Worm (Caenorhabditis elegans) whole organism, L2 larva: ENCODE results near the gene C53D6.11.

Source experiments
- C34F6.9 ChIP-seq: fragments of 150-350 bp; optimal IDR thresholded peaks from 2 replicates; lab custom pipeline; 2014; ENCODE audit warnings: missing biosample characterization, missing genetic modification characterization
- F13H6.1 ChIP-seq: sonication (generic microtip); optimal IDR thresholded peaks from 2 replicates; lab custom pipeline; 2016; ENCODE audit warnings: missing genetic modification characterization, missing compliant biosample characterization
- R02D3.7 ChIP-seq: fragments of 150-350 bp; optimal IDR thresholded peaks from 2 replicates; lab custom pipeline; 2014; ENCODE audit warnings: missing biosample characterization, missing genetic modification characterization
- Y55F3AM.14 ChIP-seq: fragments of 200-800 bp; sonication (Bioruptor generic); optimal IDR thresholded peaks from 2 replicates; lab custom pipeline; 2018; ENCODE audit warnings: mild to moderate bottlenecking, missing genetic modification characterization, missing compliant biosample characterization
- ZK546.5 ChIP-seq: sonication (generic microtip); optimal IDR thresholded peaks from 2 replicates; lab custom pipeline; 2017; ENCODE audit warnings: missing biosample characterization, missing genetic modification characterization
- alr-1 ChIP-seq: fragments of 150-350 bp; optimal IDR thresholded peaks from 2 replicates; lab custom pipeline; 2014; ENCODE audit warnings: missing biosample characterization, missing genetic modification characterization
- aly-2 ChIP-seq: fragments of 150-350 bp; optimal IDR thresholded peaks from 2 replicates; lab custom pipeline; 2014; ENCODE audit warnings: missing biosample characterization, missing genetic modification characterization
- ama-1 ChIP-seq: fragments of 150-350 bp; optimal IDR thresholded peaks from 2 replicates; lab custom pipeline; 2018; ENCODE audit warnings: inconsistent platforms
- ceh-16 ChIP-seq: fragments of 150-350 bp; optimal IDR thresholded peaks from 2 replicates; lab custom pipeline; 2014; ENCODE audit warnings: missing biosample characterization, missing genetic modification characterization
- ceh-82 ChIP-seq: fragments of 150-350 bp; optimal IDR thresholded peaks from 2 replicates; lab custom pipeline; 2014; ENCODE audit warnings: missing biosample characterization, missing genetic modification characterization
- crh-2 ChIP-seq: sonication (generic microtip); optimal IDR thresholded peaks from 2 replicates; lab custom pipeline; 2017; ENCODE audit warnings: missing biosample characterization, missing genetic modification characterization
- dmd-4 ChIP-seq: sonication (generic microtip); optimal IDR thresholded peaks from 2 replicates; lab custom pipeline; 2017; ENCODE audit warnings: missing biosample characterization, missing genetic modification characterization
- egl-27 ChIP-seq: sonication (generic microtip); optimal IDR thresholded peaks from 3 replicates; lab custom pipeline; 2017; ENCODE audit warnings: missing biosample characterization, missing genetic modification reagents, missing genetic modification characterization
- elt-1 ChIP-seq: fragments of 150-350 bp; optimal IDR thresholded peaks from 2 replicates; lab custom pipeline; 2014; ENCODE audit warnings: missing biosample characterization, missing genetic modification characterization
- fos-1 ChIP-seq: fragments of 150-350 bp; optimal IDR thresholded peaks from 2 replicates; lab custom pipeline; 2014; ENCODE audit warnings: missing biosample characterization, missing genetic modification characterization
- gmeb-1 ChIP-seq: fragments of 150-350 bp; optimal IDR thresholded peaks from 2 replicates; lab custom pipeline; 2014; ENCODE audit warnings: missing biosample characterization, missing genetic modification characterization
- lsy-2 ChIP-seq, 2 experiments: fragments of 150-350 bp in 1 of 2; sonication (generic microtip) in 1 of 2; optimal IDR thresholded peaks; 2 replicates each; lab custom pipeline; 2014 to 2017; ENCODE audit warnings: missing biosample characterization in 2 of 2, missing genetic modification characterization in 2 of 2
- mab-5 ChIP-seq: fragments of 150-350 bp; optimal IDR thresholded peaks from 2 replicates; lab custom pipeline; 2014; ENCODE audit warnings: missing biosample characterization, missing genetic modification characterization
- nhr-10 ChIP-seq: sonication (generic microtip); optimal IDR thresholded peaks from 2 replicates; lab custom pipeline; 2017; ENCODE audit warnings: missing biosample characterization, missing genetic modification characterization
- nhr-11 ChIP-seq: fragments of 150-350 bp; optimal IDR thresholded peaks from 2 replicates; lab custom pipeline; 2014; ENCODE audit warnings: missing biosample characterization, missing genetic modification characterization
- nhr-12 ChIP-seq: fragments of 150-350 bp; optimal IDR thresholded peaks from 2 replicates; lab custom pipeline; 2014; ENCODE audit warnings: missing biosample characterization, missing genetic modification characterization
- nhr-129 ChIP-seq: fragments of 150-350 bp; optimal IDR thresholded peaks from 2 replicates; lab custom pipeline; 2014; ENCODE audit warnings: missing biosample characterization, missing genetic modification characterization
- nhr-23 ChIP-seq: fragments of 150-350 bp; optimal IDR thresholded peaks from 2 replicates; lab custom pipeline; 2014; ENCODE audit warnings: missing biosample characterization, missing genetic modification reagents, missing genetic modification characterization
- nhr-237 ChIP-seq: fragments of 150-350 bp; optimal IDR thresholded peaks from 2 replicates; lab custom pipeline; 2014; ENCODE audit warnings: missing biosample characterization, missing genetic modification characterization
- nhr-6 ChIP-seq: fragments of 150-350 bp; optimal IDR thresholded peaks from 2 replicates; lab custom pipeline; 2014; ENCODE audit warnings: missing biosample characterization, missing genetic modification characterization
- nhr-77 ChIP-seq: fragments of 150-350 bp; optimal IDR thresholded peaks from 2 replicates; lab custom pipeline; 2014; ENCODE audit warnings: missing biosample characterization, missing genetic modification characterization
- sem-4 ChIP-seq: fragments of 150-350 bp; optimal IDR thresholded peaks from 2 replicates; lab custom pipeline; 2014; ENCODE audit warnings: missing biosample characterization, missing genetic modification reagents, missing genetic modification characterization
- sma-3 ChIP-seq: sonication (generic microtip); optimal IDR thresholded peaks from 2 replicates; lab custom pipeline; 2016; ENCODE audit warnings: missing genetic modification reagents, missing genetic modification characterization, missing compliant biosample characterization
- sma-9 ChIP-seq, 2 experiments: fragments of 150-350 bp in 1 of 2; sonication (generic microtip) in 1 of 2; optimal IDR thresholded peaks; 2 replicates each; lab custom pipeline; 2014 to 2016; ENCODE audit warnings: missing genetic modification characterization in 2 of 2, mild to moderate bottlenecking in 1 of 2, missing biosample characterization in 1 of 2, missing compliant biosample characterization in 1 of 2, missing genetic modification reagents in 1 of 2, moderate library complexity in 1 of 2
- snpc-4 ChIP-seq: fragments of 150-350 bp; optimal IDR thresholded peaks from 2 replicates; lab custom pipeline; 2014; ENCODE audit warnings: missing biosample characterization, missing genetic modification characterization
- unc-39 ChIP-seq: fragments of 150-350 bp; optimal IDR thresholded peaks from 2 replicates; lab custom pipeline; 2014; ENCODE audit warnings: missing biosample characterization, missing genetic modification characterization
- zag-1 ChIP-seq: fragments of 150-350 bp; optimal IDR thresholded peaks from 2 replicates; lab custom pipeline; 2014; ENCODE audit warnings: missing biosample characterization, missing genetic modification characterization
- ztf-1 ChIP-seq: fragments of 200-800 bp; sonication (Bioruptor generic); conservative IDR thresholded peaks from 2 replicates; pipeline ENCODE4 v1.3.6; 2022; ENCODE audit warnings: missing genetic modification characterization, missing compliant biosample characterization

The C53D6.11 gene

DNA sequence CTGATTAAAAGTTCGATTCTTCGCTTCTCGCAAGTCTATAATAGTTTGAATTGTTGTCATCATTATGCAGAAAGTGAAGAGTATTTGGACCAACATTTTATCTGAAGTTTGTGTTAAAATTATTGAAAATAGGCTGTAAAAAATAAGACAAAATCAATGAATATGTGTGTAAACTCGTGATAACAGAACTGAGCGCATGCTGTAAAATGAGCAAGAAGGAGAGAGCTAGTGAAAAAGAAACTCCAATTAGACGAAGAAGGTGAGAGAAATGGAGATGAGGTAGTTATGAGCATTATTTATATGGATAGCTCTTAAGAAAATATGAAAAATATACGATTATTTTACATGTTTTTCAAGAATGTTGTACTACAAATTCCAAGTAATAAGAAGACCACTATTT is 10.5 kb downstream of the C53D6.11 start, which contains the start of gene C53D6.4:
Gene C53D6.4 (minus strand): TSS at position 101 of the 400 bp plus-strand sequence.
- TF ChIP-seq nhr-10 (tag; lab: Kevin White, UChicago) (no peak), ceh-82 (tag; lab: Kevin White, UChicago) (no peak), unc-39 (tag; lab: Kevin White, UChicago) (no peak), nhr-6 (tag; lab: Kevin White, UChicago) (no peak), elt-1 (tag; lab: Kevin White, UChicago) (no peak)

ce11 chrIV:9021245-9021779 is 10.9 kb downstream of the C53D6.11 start:
- TF ChIP-seq nhr-77 (tag; lab: Kevin White, UChicago): no peak
- no peak for TF ChIP-seq nhr-10 (tag; lab: Kevin White, UChicago)
- no peak for TF ChIP-seq mab-5 (tag; lab: Kevin White, UChicago)
- TF ChIP-seq C34F6.9: peak; percentile 34

DNA sequence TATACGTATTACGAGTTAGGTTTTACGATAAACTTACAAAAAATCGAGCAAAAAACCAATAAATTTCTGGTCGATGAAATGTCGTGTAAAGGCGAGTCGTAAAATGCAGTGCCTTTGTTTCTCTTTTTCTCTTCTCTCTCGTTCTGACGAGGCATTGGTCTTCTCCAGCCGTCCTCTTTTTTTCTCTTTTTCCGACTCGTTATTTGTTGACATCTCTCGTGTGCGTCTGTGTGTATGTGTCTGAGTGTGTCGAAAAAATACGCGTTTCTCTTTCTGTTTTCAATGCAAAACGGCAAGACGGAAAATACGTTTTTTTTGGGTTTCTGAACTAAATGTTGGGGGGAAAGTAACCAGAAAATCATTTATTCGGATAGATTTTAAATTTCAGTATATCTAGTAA is 22.2 kb downstream of the C53D6.11 start, which contains the start of gene C53D6.6:
Gene C53D6.6 (minus strand): TSS at position 118 of the 400 bp plus-strand sequence.
- TF ChIP-seq C34F6.9 (peak; percentile 43), mab-5 (tag; lab: Kevin White, UChicago) (no peak), fos-1 (tag; lab: Kevin White, UChicago) (peak; percentile 45), nhr-129 (peak; percentile 66)

ce11 chrIV:9034340-9034739 is 24.0 kb downstream of the C53D6.11 start, which contains the start of gene C53D6.10:
C53D6.10 (minus strand) TSS chrIV:9034440.
- no peak for TF ChIP-seq snpc-4
- TF ChIP-seq alr-1 (tag; lab: Kevin White, UChicago): no peak
- no peak for TF ChIP-seq unc-39 (tag; lab: Kevin White, UChicago)
- TF ChIP-seq ZK546.5 (tag; lab: Kevin White, UChicago): no peak
- TF ChIP-seq zag-1 (tag; lab: Kevin White, UChicago): no peak
- no peak for TF ChIP-seq Y55F3AM.14 (GFP tag; lab: Kevin White, UChicago)
- TF ChIP-seq, all 48 proteins: peak for 0

DNA sequence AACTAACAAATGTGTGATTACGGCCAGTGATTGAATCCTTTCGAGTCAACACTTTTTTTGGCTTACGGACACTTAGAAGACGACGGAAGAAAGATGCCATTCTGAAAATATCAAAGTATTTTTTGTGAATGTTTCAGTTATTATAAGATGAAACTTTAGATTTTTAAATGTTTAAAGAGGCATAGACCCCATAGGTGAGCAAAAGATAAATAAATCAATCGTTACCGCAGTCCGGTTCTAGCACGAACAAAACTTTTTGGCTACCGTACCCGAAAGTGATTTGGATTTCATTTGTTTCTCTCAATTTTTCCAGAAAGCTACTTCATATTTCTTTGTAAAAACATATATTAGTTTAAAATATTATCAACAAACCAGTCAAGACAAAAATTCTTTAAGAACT is 26.7 kb downstream of the C53D6.11 start, which contains the start of gene C53D6.7:
Gene C53D6.7 (minus strand): TSS at position 101 of the 400 bp plus-strand sequence.
- no peak for TF ChIP-seq crh-2 (tag; lab: Kevin White, UChicago)
- TF ChIP-seq ztf-1 (GFP tag; lab: Robert Waterston, UW): no peak
- no peak for TF ChIP-seq snpc-4
- TF ChIP-seq fos-1 (tag; lab: Kevin White, UChicago): no peak
- TF ChIP-seq ceh-16 (tag; lab: Kevin White, UChicago): no peak
- no peak for TF ChIP-seq mab-5 (tag; lab: Kevin White, UChicago)
- TF ChIP-seq unc-39 (tag; lab: Kevin White, UChicago): no peak
- TF ChIP-seq gmeb-1 (tag; lab: Kevin White, UChicago): no peak
- TF ChIP-seq sma-3 (GFP tag; lab: Kevin White, UChicago): no peak
- TF ChIP-seq ZK546.5 (tag; lab: Kevin White, UChicago): no peak
- TF ChIP-seq nhr-23: no peak
- no peak for TF ChIP-seq sem-4

- TF ChIP-seq F13H6.1 (tag; lab: Kevin White, UChicago) (peak; percentile 4), nhr-237 (no peak)
These were observed 30.0 kb downstream of the C53D6.11 start, which contains the start of gene Y73F4A.3 for ce11 chrIV:9040393-9040792. Y73F4A.3 (minus strand) TSS chrIV:9040493.

DNA sequence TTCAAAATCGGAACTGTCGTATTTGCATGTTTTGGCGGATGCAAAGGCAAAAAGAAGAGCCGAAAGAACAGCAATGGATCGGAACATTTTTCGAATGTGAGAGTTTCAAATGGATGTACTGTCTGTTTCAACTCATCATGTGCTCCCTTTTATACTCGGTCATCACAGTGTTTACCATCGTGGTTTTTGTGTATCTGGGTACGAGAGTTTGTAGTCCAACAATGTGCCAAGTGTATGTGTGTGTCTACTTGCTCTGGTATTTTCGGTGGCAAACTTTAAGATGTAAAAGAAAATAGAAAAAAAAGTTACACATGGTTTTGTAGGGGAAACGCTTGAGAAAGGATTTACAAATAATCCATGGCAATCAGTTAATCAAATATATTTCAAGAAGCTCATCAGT is 32.8 kb downstream of the C53D6.11 start, which contains the start of gene Y73F4A.2:
Gene Y73F4A.2 (minus strand): TSS at position 124 of the 400 bp plus-strand sequence.
- TF ChIP-seq nhr-11 (tag; lab: Kevin White, UChicago) (no peak), nhr-12 (tag; lab: Kevin White, UChicago) (no peak), lsy-2 (tag; optimal IDR thresholded peaks at IDR 0.05; lab: Kevin White, UChicago) (no peak), nhr-23 (no peak), F13H6.1 (tag; lab: Kevin White, UChicago) (peak; percentile 17), ceh-82 (tag; lab: Kevin White, UChicago) (no peak), sma-9 (GFP tag; optimal IDR thresholded peaks at IDR 0.05; lab: Kevin White, UChicago) (no peak), sma-9 (tag; optimal IDR thresholded peaks at IDR 0.05; lab: Kevin White, UChicago) (no peak), Y55F3AM.14 (GFP tag; lab: Kevin White, UChicago) (no peak), nhr-129 (peak; percentile 23), C34F6.9 (no peak), ama-1 (no peak), ceh-16 (tag; lab: Kevin White, UChicago) (no peak), egl-27 (tag; lab: Kevin White, UChicago) (no peak), aly-2 (no peak), dmd-4 (tag; lab: Kevin White, UChicago) (no peak), R02D3.7 (tag; lab: Kevin White, UChicago) (no peak)
